Worm (Caenorhabditis elegans): ENCODE measurements around the gene attf-3.

DNA sequence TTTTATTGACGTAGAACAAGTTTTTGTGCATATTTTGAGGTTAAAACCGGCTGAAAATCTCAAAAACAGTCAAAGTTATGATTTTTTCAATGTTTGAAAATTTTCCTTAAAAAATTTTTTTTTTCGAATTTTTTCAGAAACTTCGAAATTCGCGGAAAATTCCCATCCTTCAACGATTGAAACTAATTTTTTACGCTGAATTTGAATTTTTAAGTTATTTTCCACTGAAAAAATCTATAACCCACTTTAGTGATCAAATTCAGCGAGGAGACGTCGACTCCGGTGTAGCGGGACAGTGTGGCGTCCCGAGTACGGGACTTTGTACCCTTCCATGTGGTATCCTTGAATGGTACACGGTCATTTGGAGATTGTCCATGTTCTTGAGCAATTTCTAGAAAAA, 6.1 kb upstream of the attf-3 start:
- TF ChIP-seq cog-1 (tag; optimal IDR thresholded peaks at IDR 0.05) (no peak), med-1 (GFP tag; optimal IDR thresholded peaks at IDR 0.05; ENCODE audit: insufficient read depth) (no peak), ref-1 (GFP tag; conservative IDR thresholded peaks at IDR 0.05) (no peak), klf-2 (GFP tag; conservative IDR thresholded peaks at IDR 0.05) (no peak), ztf-29 (GFP tag; IDR thresholded peaks at IDR 0.05) (no peak), tab-1 (GFP tag; IDR thresholded peaks at IDR 0.05) (no peak), flt-1 (GFP tag; IDR thresholded peaks at IDR 0.05) (no peak), T22C8.4 (GFP tag; IDR thresholded peaks at IDR 0.05) (no peak)

Measured in whole organism, midembryonic.